Fruit fly (Drosophila melanogaster) whole organism, embryonic: ENCODE results near the gene Gr64d.
A peak's percentile ranks its signal among the peaks of the same experiment; 100 is the strongest.

Source experiments
- Blimp-1 ChIP-seq: fragments of 200-800 bp; sonication (Bioruptor generic); optimal IDR thresholded peaks from 3 replicates; lab custom pipeline; 2018; ENCODE audit warnings: missing biosample characterization, missing genetic modification characterization, mild to moderate bottlenecking, moderate library complexity, missing genetic modification reagents
- CG10959 ChIP-seq: fragments of 200-800 bp; sonication (Bioruptor generic); IDR thresholded peaks from 2 replicates; pipeline ENCODE4 v1.3.6; 2022; ENCODE audit warnings: missing biosample characterization, missing genetic modification characterization
- CG11696 ChIP-seq: fragments of 200-800 bp; sonication (Bioruptor generic); IDR thresholded peaks from 2 replicates; pipeline ENCODE4 v1.3.6; 2022; ENCODE audit warnings: missing biosample characterization, missing genetic modification characterization
- CG12236 ChIP-seq: fragments of 200-800 bp; sonication (Bioruptor generic); optimal IDR thresholded peaks from 2 replicates; lab custom pipeline; 2016; ENCODE audit warnings: missing biosample characterization, missing genetic modification characterization
- CG12391 ChIP-seq: fragments of 200-800 bp; sonication (Bioruptor generic); optimal IDR thresholded peaks from 3 replicates; lab custom pipeline; 2018; ENCODE audit warnings: missing biosample characterization, mild to moderate bottlenecking, missing genetic modification characterization, moderate library complexity
- CG13287 ChIP-seq: fragments of 200-800 bp; sonication (Bioruptor generic); IDR thresholded peaks from 2 replicates; pipeline ENCODE4 v1.3.6; 2022; ENCODE audit warnings: missing biosample characterization, missing genetic modification characterization; ENCODE audit not compliant: partially characterized antibody
- CG13894 ChIP-seq: fragments of 200-800 bp; sonication (Bioruptor generic); optimal IDR thresholded peaks from 3 replicates; lab custom pipeline; 2018; ENCODE audit warnings: missing biosample characterization, mild to moderate bottlenecking, missing genetic modification characterization, moderate library complexity
- CG14441 ChIP-seq: fragments of 200-800 bp; sonication (Bioruptor generic); IDR thresholded peaks from 2 replicates; pipeline ENCODE4 v1.3.6; 2022; ENCODE audit warnings: missing biosample characterization, missing genetic modification characterization
- CG14860 ChIP-seq: fragments of 200-800 bp; sonication (Bioruptor generic); IDR thresholded peaks from 3 replicates; pipeline ENCODE4 v1.3.6; 2022; ENCODE audit warnings: missing biosample characterization, missing genetic modification characterization; ENCODE audit not compliant: partially characterized antibody
- CG15269 ChIP-seq: fragments of 200-800 bp; sonication (Bioruptor generic); optimal IDR thresholded peaks from 2 replicates; lab custom pipeline; 2018; ENCODE audit warnings: missing biosample characterization, mild to moderate bottlenecking, missing genetic modification characterization, moderate library complexity
- CG1529 ChIP-seq: fragments of 200-800 bp; sonication (Bioruptor generic); optimal IDR thresholded peaks from 3 replicates; lab custom pipeline; 2018; ENCODE audit warnings: missing biosample characterization, missing genetic modification characterization
- CG1603 ChIP-seq: fragments of 200-800 bp; sonication (Bioruptor generic); optimal IDR thresholded peaks from 2 replicates; lab custom pipeline; 2019; ENCODE audit warnings: missing biosample characterization, mild to moderate bottlenecking, missing genetic modification characterization, moderate library complexity
- CG17359 ChIP-seq: fragments of 200-800 bp; sonication (Bioruptor generic); optimal IDR thresholded peaks from 3 replicates; lab custom pipeline; 2018; ENCODE audit warnings: missing biosample characterization, mild to moderate bottlenecking, missing genetic modification characterization, moderate library complexity
- CG18011 ChIP-seq: fragments of 200-800 bp; sonication (Bioruptor generic); optimal IDR thresholded peaks from 2 replicates; lab custom pipeline; 2017; ENCODE audit warnings: missing biosample characterization, missing genetic modification characterization, mild to moderate bottlenecking, moderate library complexity, missing genotype
- CG2120 ChIP-seq: fragments of 200-800 bp; sonication (Bioruptor generic); optimal IDR thresholded peaks from 3 replicates; lab custom pipeline; 2016; ENCODE audit warnings: missing biosample characterization, missing genetic modification characterization
- CG31441 ChIP-seq: fragments of 200-800 bp; sonication (Bioruptor generic); IDR thresholded peaks from 2 replicates; pipeline ENCODE4 v1.3.6; 2022; ENCODE audit warnings: missing biosample characterization, missing genetic modification characterization
- CG5953 ChIP-seq: fragments of 200-800 bp; sonication (Bioruptor generic); IDR thresholded peaks from 2 replicates; pipeline ENCODE4 v1.3.6; 2022; ENCODE audit warnings: missing biosample characterization, missing genetic modification characterization
- CG6175 ChIP-seq: fragments of 200-800 bp; sonication (Bioruptor generic); IDR thresholded peaks from 3 replicates; pipeline ENCODE4 v1.3.6; 2022; ENCODE audit warnings: missing biosample characterization, missing genetic modification characterization
- CG7372 ChIP-seq: fragments of 200-800 bp; sonication (Bioruptor generic); IDR thresholded peaks from 2 replicates; pipeline ENCODE4 v1.3.6; 2022; ENCODE audit warnings: missing biosample characterization, missing genetic modification characterization
- CG7839 ChIP-seq: fragments of 200-800 bp; sonication (Bioruptor generic); optimal IDR thresholded peaks from 3 replicates; lab custom pipeline; 2018; ENCODE audit warnings: missing biosample characterization, mild to moderate bottlenecking, missing genetic modification characterization, moderate library complexity
- Chrac-16 ChIP-seq: fragments of 200-800 bp; sonication (Bioruptor generic); optimal IDR thresholded peaks from 3 replicates; lab custom pipeline; 2016; ENCODE audit warnings: missing biosample characterization, missing genetic modification characterization
- Deaf1 ChIP-seq: fragments of 200-800 bp; optimal IDR thresholded peaks from 3 replicates; lab custom pipeline; 2019; ENCODE audit warnings: missing biosample characterization, mild to moderate bottlenecking, missing genetic modification characterization, moderate library complexity
- E2f2 ChIP-seq: fragments of 200-800 bp; sonication (Bioruptor generic); IDR thresholded peaks from 2 replicates; pipeline ENCODE4 v1.3.6; 2022; ENCODE audit warnings: missing biosample characterization, missing genetic modification characterization
- Kr ChIP-seq: fragments of 200-800 bp; sonication (Bioruptor generic); optimal IDR thresholded peaks from 2 replicates; lab custom pipeline; 2017; ENCODE audit warnings: missing biosample characterization, mild to moderate bottlenecking, missing genetic modification characterization
- Opbp ChIP-seq: fragments of 200-800 bp; sonication (Bioruptor generic); IDR thresholded peaks from 3 replicates; pipeline ENCODE4 v1.3.6; 2022; ENCODE audit warnings: missing biosample characterization, missing genetic modification characterization; ENCODE audit not compliant: partially characterized antibody
- Ptx1 ChIP-seq: fragments of 200-800 bp; sonication (Bioruptor generic); IDR thresholded peaks from 2 replicates; pipeline ENCODE4 v1.3.6; 2022; ENCODE audit warnings: missing biosample characterization, missing genetic modification characterization
- Ssrp ChIP-seq: fragments of 200-800 bp; sonication (Bioruptor generic); optimal IDR thresholded peaks from 2 replicates; lab custom pipeline; 2018; ENCODE audit warnings: missing biosample characterization, mild to moderate bottlenecking, missing genetic modification characterization, moderate library complexity
- Xbp1 ChIP-seq: fragments of 200-800 bp; sonication (Bioruptor generic); optimal IDR thresholded peaks from 3 replicates; lab custom pipeline; 2016; ENCODE audit warnings: missing biosample characterization, mild to moderate bottlenecking, missing genetic modification characterization
- YL-1 ChIP-seq: fragments of 200-800 bp; sonication (Bioruptor generic); optimal IDR thresholded peaks from 3 replicates; lab custom pipeline; 2017; ENCODE audit warnings: missing biosample characterization, mild to moderate bottlenecking, missing genetic modification characterization
- abd-A ChIP-seq: fragments of 200-800 bp; sonication (Bioruptor generic); optimal IDR thresholded peaks from 3 replicates; lab custom pipeline; 2019; ENCODE audit warnings: missing biosample characterization, mild to moderate bottlenecking, missing genetic modification characterization, moderate library complexity
- ac ChIP-seq: fragments of 200-800 bp; sonication (Bioruptor generic); optimal IDR thresholded peaks from 3 replicates; lab custom pipeline; 2017; ENCODE audit warnings: missing biosample characterization, mild to moderate bottlenecking, missing genetic modification characterization
- bigmax ChIP-seq: fragments of 200-800 bp; sonication (Bioruptor generic); optimal IDR thresholded peaks from 2 replicates; lab custom pipeline; 2018; ENCODE audit warnings: missing biosample characterization, mild to moderate bottlenecking, missing genetic modification characterization
- btn ChIP-seq: fragments of 200-800 bp; sonication (Bioruptor generic); optimal IDR thresholded peaks from 2 replicates; lab custom pipeline; 2016; ENCODE audit warnings: missing biosample characterization, missing genetic modification characterization
- chinmo ChIP-seq: fragments of 200-800 bp; sonication (Bioruptor generic); IDR thresholded peaks from 4 replicates; pipeline ENCODE4 v1.3.6; 2022; ENCODE audit warnings: missing biosample characterization, missing genetic modification characterization; ENCODE audit not compliant: partially characterized antibody
- da ChIP-seq: fragments of 200-800 bp; sonication (Bioruptor generic); optimal IDR thresholded peaks from 2 replicates; lab custom pipeline; 2016; ENCODE audit warnings: missing biosample characterization, missing genetic modification characterization
- disco-r ChIP-seq: fragments of 200-800 bp; sonication (Bioruptor generic); optimal IDR thresholded peaks from 2 replicates; lab custom pipeline; 2016; ENCODE audit warnings: missing biosample characterization, missing genetic modification characterization
- gem ChIP-seq: fragments of 200-800 bp; sonication (Bioruptor generic); optimal IDR thresholded peaks from 2 replicates; lab custom pipeline; 2019; ENCODE audit warnings: missing biosample characterization, mild to moderate bottlenecking, missing genetic modification characterization, moderate library complexity
- gsb ChIP-seq: fragments of 200-800 bp; sonication (Bioruptor generic); IDR thresholded peaks from 2 replicates; pipeline ENCODE4 v1.3.6; 2022; ENCODE audit warnings: missing biosample characterization, missing genetic modification characterization
- hbn ChIP-seq: fragments of 200-800 bp; sonication (Bioruptor generic); IDR thresholded peaks from 2 replicates; pipeline ENCODE4 v1.3.6; 2022; ENCODE audit warnings: missing biosample characterization, missing genetic modification characterization; ENCODE audit not compliant: partially characterized antibody
- inv ChIP-seq: fragments of 200-800 bp; sonication (Bioruptor generic); IDR thresholded peaks from 2 replicates; pipeline ENCODE4 v1.3.6; 2022; ENCODE audit warnings: missing biosample characterization, missing genetic modification characterization; ENCODE audit not compliant: partially characterized antibody
- oc ChIP-seq: fragments of 200-800 bp; sonication (Bioruptor generic); optimal IDR thresholded peaks from 2 replicates; lab custom pipeline; 2018; ENCODE audit warnings: missing biosample characterization, mild to moderate bottlenecking, missing genetic modification characterization, moderate library complexity
- pan ChIP-seq, 4 experiments: fragments of >200 bp in 3 of 4; fragments of 200-800 bp in 1 of 4; sonication (Bioruptor generic) in 1 of 4; optimal IDR thresholded peaks in 3 of 4; IDR thresholded peaks in 1 of 4; 2 replicates each; pipeline versions ENCODE4 v1.3.6 to Lab custom; 2017 to 2022; ENCODE audit warnings: missing biosample characterization in 2 of 4, missing genetic modification characterization in 2 of 4, mixed read lengths in 1 of 4
- pfk ChIP-seq: fragments of 200-800 bp; sonication (Bioruptor generic); optimal IDR thresholded peaks from 2 replicates; lab custom pipeline; 2018; ENCODE audit warnings: missing biosample characterization, mild to moderate bottlenecking, missing genetic modification characterization, moderate library complexity
- psq ChIP-seq: fragments of 200-800 bp; sonication (Bioruptor generic); optimal IDR thresholded peaks from 2 replicates; lab custom pipeline; 2017; ENCODE audit warnings: missing biosample characterization, missing genetic modification characterization
- rib ChIP-seq: fragments of 200-800 bp; sonication (Bioruptor generic); IDR thresholded peaks from 2 replicates; pipeline ENCODE4 v1.3.6; 2022; ENCODE audit warnings: missing biosample characterization, missing genetic modification characterization
- slp2 ChIP-seq: fragments of 200-800 bp; sonication (Bioruptor generic); optimal IDR thresholded peaks from 2 replicates; lab custom pipeline; 2016; ENCODE audit warnings: missing biosample characterization, missing genetic modification characterization
- tio ChIP-seq: fragments of 200-800 bp; sonication (Bioruptor generic); optimal IDR thresholded peaks from 2 replicates; lab custom pipeline; 2017; ENCODE audit warnings: missing biosample characterization, missing genetic modification characterization, inconsistent platforms
- tna ChIP-seq: fragments of 200-800 bp; sonication (Bioruptor generic); IDR thresholded peaks from 2 replicates; pipeline ENCODE4 v1.3.6; 2022; ENCODE audit warnings: missing biosample characterization, missing genetic modification characterization; ENCODE audit not compliant: partially characterized antibody

The Gr64d gene

dm6 chr3L:4044497-4044896 lies 12.6 kb downstream of the Gr64d start (continued):
- TF ChIP-seq pan (optimal IDR thresholded peaks at IDR 0.05; lab: Kevin White, UChicago) (no peak), pan (GFP tag; optimal IDR thresholded peaks at IDR 0.05 in 1 of 2, IDR thresholded peaks at IDR 0.05 in 1 of 2) (peak in 1 of 2 experiments; percentile 55), CG1529 (GFP tag; lab: Kevin White, UChicago) (no peak), gem (tag; lab: Kevin White, UChicago) (peak; percentile 46), CG17359 (tag; lab: Kevin White, UChicago) (peak; percentile 32), CG7372 (GFP tag; lab: Robert Waterston, UW) (peak; percentile 31; the same call in 1 of the 2 replicates), disco-r (GFP tag; lab: Kevin White, UChicago) (no peak), CG14441 (peak; percentile 41), Blimp-1 (GFP tag; lab: Kevin White, UChicago) (peak; percentile 4), CG31441 (GFP tag; lab: Robert Waterston, UW) (peak; percentile 17; the same call in 1 of the 2 replicates)
- TF ChIP-seq, all 482 proteins: peak for 32

DNA sequence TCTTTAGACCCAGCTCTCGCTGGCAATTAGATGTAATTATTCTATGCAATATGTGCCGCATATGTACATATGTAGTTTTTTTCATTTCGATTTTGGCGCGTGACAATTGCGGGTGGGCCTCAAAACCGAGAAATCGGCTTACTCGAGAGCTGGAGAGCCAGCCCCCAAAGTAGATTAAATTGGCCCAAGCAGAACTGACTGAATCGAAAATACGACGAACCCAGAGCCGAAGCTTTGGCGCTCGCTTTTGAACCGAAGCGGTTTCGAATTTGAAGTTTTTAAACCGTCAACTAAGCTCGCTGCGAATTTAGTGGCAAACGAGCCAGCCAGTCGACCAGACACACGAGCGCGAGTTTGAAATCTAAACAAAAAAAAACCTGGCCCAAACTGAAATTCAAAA lies 14.4 kb downstream of the Gr64d start, which contains the start of gene CG1136:
Gene CG1136, plus strand, starts transcription at position 308 of the 400 bp plus-strand sequence.
- no peak for TF ChIP-seq Chrac-16 (GFP tag; lab: Kevin White, UChicago)
- no peak for TF ChIP-seq bigmax (GFP tag; lab: Kevin White, UChicago)
- no peak for TF ChIP-seq CG2120 (GFP tag; lab: Kevin White, UChicago)
- TF ChIP-seq tna (GFP tag; lab: Robert Waterston, UW): no peak
- TF ChIP-seq pfk: no peak
- TF ChIP-seq rib (GFP tag; lab: Robert Waterston, UW): 0 out of 2 replicates have a peak, but pooled peaks have one; percentile 44
- no peak for TF ChIP-seq Opbp (GFP tag; lab: Robert Waterston, UW)
- TF ChIP-seq CG6175 (GFP tag; lab: Robert Waterston, UW): 0 out of 3 replicates have a peak, but pooled peaks have one; percentile 25
- no peak for TF ChIP-seq da (GFP tag; lab: Kevin White, UChicago)
- TF ChIP-seq hbn (GFP tag; lab: Robert Waterston, UW): no peak
- TF ChIP-seq CG1603: no peak
- TF ChIP-seq oc (tag; lab: Kevin White, UChicago): peak; percentile 15
- TF ChIP-seq CG5953 (GFP tag; lab: Robert Waterston, UW): no peak
- 0 out of 4 replicates have a peak, but pooled peaks have one; percentile 65 for TF ChIP-seq chinmo (GFP tag; lab: Robert Waterston, UW)
- TF ChIP-seq Deaf1: peak; percentile 88
- TF ChIP-seq CG13894 (tag; lab: Kevin White, UChicago): peak; percentile 23
- no peak for TF ChIP-seq CG14860
- no peak for TF ChIP-seq CG18011
- TF ChIP-seq Kr (GFP tag; lab: Kevin White, UChicago): no peak
- no peak for TF ChIP-seq CG11696
- no peak for TF ChIP-seq tio
- TF ChIP-seq CG13287 (GFP tag; lab: Robert Waterston, UW): peak; percentile 15; the same call in 1 of the 2 replicates
- TF ChIP-seq E2f2: 0 out of 2 replicates have a peak, but pooled peaks have one; percentile 22

DNA sequence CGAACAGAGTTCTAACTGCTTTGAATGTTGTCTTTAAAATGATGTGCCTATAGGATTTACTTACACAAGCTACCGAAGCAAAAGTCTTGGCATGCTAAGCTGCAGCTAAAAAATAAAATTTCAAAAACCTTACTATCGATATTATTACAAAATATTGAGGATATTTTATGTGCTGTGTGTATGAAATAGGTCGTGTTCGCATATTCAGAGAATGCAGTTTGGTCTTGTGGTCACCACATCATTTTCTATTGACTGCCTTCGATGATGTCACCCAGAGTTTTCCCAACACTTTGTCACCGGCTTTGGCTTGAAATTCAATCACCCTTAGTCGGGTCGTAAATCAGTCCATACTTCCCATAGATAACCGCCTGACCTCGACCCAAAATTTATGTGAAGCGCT lies 15.8 kb downstream of the Gr64d start, which contains the start of gene Dpy-30L2:
Gene Dpy-30L2, minus strand, starts transcription at position 101 of the 400 bp plus-strand sequence.
- TF ChIP-seq CG12236: no peak
- TF ChIP-seq inv (GFP tag; lab: Robert Waterston, UW): no peak
- TF ChIP-seq ac (GFP tag; lab: Kevin White, UChicago): no peak
- TF ChIP-seq YL-1 (GFP tag; lab: Kevin White, UChicago): no peak
- TF ChIP-seq Ssrp (tag; lab: Kevin White, UChicago): no peak
- TF ChIP-seq psq (GFP tag; lab: Kevin White, UChicago): no peak
- TF ChIP-seq abd-A (tag; lab: Kevin White, UChicago): no peak
- TF ChIP-seq CG15269 (tag; lab: Kevin White, UChicago): no peak
- TF ChIP-seq slp2 (GFP tag; lab: Kevin White, UChicago): no peak
- TF ChIP-seq Ptx1: no peak
- no peak for TF ChIP-seq gsb (GFP tag; lab: Robert Waterston, UW)
- TF ChIP-seq Xbp1: no peak
- TF ChIP-seq btn (GFP tag; lab: Kevin White, UChicago): no peak
- TF ChIP-seq CG7839 (tag; lab: Kevin White, UChicago): no peak
- TF ChIP-seq CG10959 (GFP tag; lab: Robert Waterston, UW): no peak
- TF ChIP-seq CG12391: no peak
